Worm (Caenorhabditis elegans) whole organism, early embryonic: Measurements from ENCODE around the gene B0244.15.

Experiments used
- B0310.2 ChIP-seq: sonication (generic microtip); optimal IDR thresholded peaks from 2 replicates; lab custom pipeline; 2016; ENCODE audit warnings: mild to moderate bottlenecking, missing genetic modification characterization, missing compliant biosample characterization
- ama-1 ChIP-seq: fragments of 150-350 bp; optimal IDR thresholded peaks from 2 replicates; lab custom pipeline; 2014
- ceh-36 ChIP-seq: sonication (generic microtip); optimal IDR thresholded peaks from 2 replicates; lab custom pipeline; 2016; ENCODE audit warnings: missing genetic modification characterization, inconsistent platforms, missing compliant biosample characterization
- scrt-1 ChIP-seq: fragments of 200-800 bp; sonication (Bioruptor generic); IDR thresholded peaks from 2 replicates; pipeline ENCODE4 v1.3.6; 2022; ENCODE audit warnings: missing genetic modification characterization, missing compliant biosample characterization
- sea-1 ChIP-seq: fragments of 200-800 bp; sonication (Bioruptor generic); conservative IDR thresholded peaks from 2 replicates; pipeline ENCODE4 v1.3.6; 2022; ENCODE audit warnings: missing genetic modification characterization, missing compliant biosample characterization
- tbx-11 ChIP-seq: fragments of 200-800 bp; sonication (Bioruptor generic); IDR thresholded peaks from 2 replicates; pipeline ENCODE4 v1.3.6; 2022; ENCODE audit warnings: missing genetic modification characterization, missing compliant biosample characterization
- tbx-37 ChIP-seq: fragments of 200-800 bp; sonication (Bioruptor generic); conservative IDR thresholded peaks from 2 replicates; pipeline ENCODE4 v1.3.6; 2022; ENCODE audit warnings: missing genetic modification reagents, missing genetic modification characterization, missing compliant biosample characterization

DNA sequence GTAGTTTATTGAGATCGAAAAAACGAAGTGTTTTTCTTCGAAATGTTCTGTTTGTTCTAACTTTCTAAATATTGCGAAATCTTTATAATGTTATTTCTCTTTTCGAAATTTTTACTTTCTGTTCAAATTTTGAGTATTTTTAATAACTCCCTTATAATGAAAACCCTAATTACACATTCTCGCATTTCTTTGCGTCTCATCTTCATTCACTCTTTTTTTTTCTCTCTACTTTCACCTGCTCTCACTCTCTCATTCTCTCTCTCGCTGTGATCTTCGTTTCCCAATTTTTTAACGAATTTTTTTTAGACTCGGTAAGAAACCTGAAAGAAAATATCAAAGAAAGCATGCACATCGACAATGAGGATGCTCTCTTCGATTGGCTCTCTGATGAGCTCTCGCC is 31.9 kb upstream of the B0244.15 start, which contains the start of gene rbm-26:
- TF ChIP-seq B0310.2 (no peak), sea-1 (no peak), scrt-1 (no peak), ceh-36 (tag; lab: Kevin White, UChicago) (no peak), ama-1 (lab: Kevin White, UChicago) (no peak), tbx-37 (no peak), tbx-11 (GFP tag; lab: Robert Waterston, UW) (no peak)
